Worm (Caenorhabditis elegans): ENCODE data around the gene cyl-1.
A peak's percentile ranks its signal among the peaks of the same experiment; 100 is the strongest.

DNA sequence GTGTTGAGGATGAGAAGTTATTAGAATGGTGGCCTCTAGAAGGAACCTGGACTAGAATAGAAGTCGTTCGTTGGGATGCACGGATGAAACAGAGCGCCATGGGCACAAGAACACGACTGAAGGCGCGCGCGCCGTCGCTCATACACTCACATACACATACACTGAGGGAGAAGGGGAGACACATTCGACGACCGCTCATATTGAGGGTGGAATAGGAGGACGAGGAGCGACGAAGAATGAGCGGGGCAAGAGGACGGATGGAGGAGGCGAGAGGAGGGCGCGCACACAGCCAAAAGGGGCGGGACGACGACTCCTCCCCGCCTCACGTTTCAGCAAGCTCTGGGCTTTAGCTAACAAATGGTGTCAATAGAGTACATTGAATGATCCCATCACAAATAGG lies 45.3 kb upstream of the cyl-1 start:
- TF ChIP-seq B0261.1 (tag; optimal IDR thresholded peaks at IDR 0.05) (no peak), Y56A3A.18 (GFP tag; IDR thresholded peaks at IDR 0.05) (no peak), rec-8 (tag; optimal IDR thresholded peaks at IDR 0.05) (no peak), ama-1 (optimal IDR thresholded peaks at IDR 0.05) (peak; percentile 57), ama-1 (GFP tag; optimal IDR thresholded peaks at IDR 0.05) (no peak), him-1 (tag; optimal IDR thresholded peaks at IDR 0.05) (no peak), madf-3 (GFP tag; IDR thresholded peaks at IDR 0.05) (no peak), snpc-4 (GFP tag; optimal IDR thresholded peaks at IDR 0.05) (no peak), snpc-4 (tag; optimal IDR thresholded peaks at IDR 0.05) (no peak), nhr-179 (tag; optimal IDR thresholded peaks at IDR 0.05) (no peak), aptf-3 (GFP tag; IDR thresholded peaks at IDR 0.05) (no peak), egl-44 (GFP tag; IDR thresholded peaks at IDR 0.05) (no peak), nfya-1 (tag; optimal IDR thresholded peaks at IDR 0.05; ENCODE audit: borderline replicate concordance, insufficient read depth) (no peak), T26A5.8 (tag; optimal IDR thresholded peaks at IDR 0.05) (no peak), lag-1 (GFP tag; IDR thresholded peaks at IDR 0.05) (no peak), dpff-1 (tag; optimal IDR thresholded peaks at IDR 0.05) (no peak)

Data from whole organism, young adult.